Worm (Caenorhabditis elegans): Measurements from ENCODE around the gene srh-275.

Gene srh-275

ce11 chrV:7321915-7322314 is 30.9 kb upstream of the srh-275 start, which contains the start of gene F10G2.10:
Gene F10G2.10, plus strand, starts transcription at chrV:7322215.
- TF ChIP-seq dmd-4 (tag; optimal IDR thresholded peaks at IDR 0.05): no peak

DNA sequence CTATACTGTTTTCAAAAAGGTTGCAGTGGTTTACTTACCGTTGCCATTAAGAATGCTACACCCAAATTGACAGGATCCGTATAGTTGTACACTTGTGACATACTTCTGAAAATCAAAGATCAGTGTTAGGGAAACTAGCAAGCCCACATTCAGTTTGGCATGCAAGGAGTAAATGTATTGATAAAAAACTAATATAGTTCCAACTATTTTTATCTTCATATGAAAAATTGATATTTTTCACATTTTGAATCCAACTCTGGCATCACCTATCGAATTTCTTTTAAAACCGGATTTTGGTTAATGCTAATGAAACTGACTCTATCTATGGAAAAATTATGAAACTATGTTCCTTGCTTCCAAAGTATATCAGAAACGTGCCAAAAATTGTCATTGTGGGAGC is 27.5 kb upstream of the srh-275 start, which contains the start of gene srx-92:
Gene srx-92, minus strand, starts transcription at position 101 of the 400 bp plus-strand sequence.
- TF ChIP-seq lin-39 (tag; optimal IDR thresholded peaks at IDR 0.05) (no peak), lsy-2 (tag; optimal IDR thresholded peaks at IDR 0.05) (no peak), nhr-11 (tag; optimal IDR thresholded peaks at IDR 0.05) (no peak), unc-62 (GFP tag; optimal IDR thresholded peaks at IDR 0.05) (no peak), ztf-4 (tag; optimal IDR thresholded peaks at IDR 0.05) (no peak), mbf-1 (tag; optimal IDR thresholded peaks at IDR 0.05) (no peak), nhr-77 (tag; optimal IDR thresholded peaks at IDR 0.05) (no peak), skn-1 (tag; optimal IDR thresholded peaks at IDR 0.05) (no peak), crh-2 (tag; optimal IDR thresholded peaks at IDR 0.05) (no peak), F13H6.1 (tag; optimal IDR thresholded peaks at IDR 0.05) (no peak), blmp-1 (tag; optimal IDR thresholded peaks at IDR 0.05; ENCODE audit: insufficient read depth) (no peak), elt-3 (tag; optimal IDR thresholded peaks at IDR 0.05) (no peak), nhr-6 (tag; optimal IDR thresholded peaks at IDR 0.05) (no peak), elt-1 (tag; optimal IDR thresholded peaks at IDR 0.05) (no peak), ama-1 (optimal IDR thresholded peaks at IDR 0.05) (no peak), mdl-1 (tag; optimal IDR thresholded peaks at IDR 0.05) (no peak), C34F6.9 (tag; optimal IDR thresholded peaks at IDR 0.05) (no peak), nhr-10 (tag; optimal IDR thresholded peaks at IDR 0.05) (no peak), nhr-237 (tag; optimal IDR thresholded peaks at IDR 0.05) (no peak)

DNA sequence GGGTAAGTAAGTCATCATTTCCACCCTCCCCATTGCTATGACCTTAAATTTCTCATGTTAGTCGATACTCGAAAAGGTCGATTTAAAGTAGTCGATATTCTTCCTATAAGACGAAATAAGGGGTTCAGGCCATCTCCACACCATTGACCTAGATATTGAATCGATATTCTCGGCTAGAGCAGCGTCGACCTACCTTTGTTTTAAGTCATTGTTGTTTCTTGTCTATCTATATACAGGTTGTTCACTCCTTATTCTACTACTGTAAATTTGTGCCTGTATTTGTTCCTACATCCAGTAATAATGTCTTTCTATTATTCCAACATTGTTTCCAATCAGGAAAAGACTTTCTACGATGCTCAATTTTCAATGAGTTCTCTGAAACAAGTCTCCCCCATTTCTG is 25.9 kb upstream of the srh-275 start, which contains the start of gene F10G2.4:
Gene F10G2.4, plus strand, starts transcription at position 301 of the 400 bp plus-strand sequence.
- TF ChIP-seq elt-1 (tag; optimal IDR thresholded peaks at IDR 0.05) (no peak), Y55F3AM.14 (GFP tag; optimal IDR thresholded peaks at IDR 0.05) (no peak), nhr-237 (tag; optimal IDR thresholded peaks at IDR 0.05) (no peak), R02D3.7 (tag; optimal IDR thresholded peaks at IDR 0.05) (no peak), mbf-1 (tag; optimal IDR thresholded peaks at IDR 0.05) (no peak), egl-27 (tag; optimal IDR thresholded peaks at IDR 0.05) (no peak), mab-5 (tag; optimal IDR thresholded peaks at IDR 0.05) (no peak), nhr-11 (tag; optimal IDR thresholded peaks at IDR 0.05) (no peak), peb-1 (tag; optimal IDR thresholded peaks at IDR 0.05) (no peak), nhr-12 (tag; optimal IDR thresholded peaks at IDR 0.05) (no peak)

DNA sequence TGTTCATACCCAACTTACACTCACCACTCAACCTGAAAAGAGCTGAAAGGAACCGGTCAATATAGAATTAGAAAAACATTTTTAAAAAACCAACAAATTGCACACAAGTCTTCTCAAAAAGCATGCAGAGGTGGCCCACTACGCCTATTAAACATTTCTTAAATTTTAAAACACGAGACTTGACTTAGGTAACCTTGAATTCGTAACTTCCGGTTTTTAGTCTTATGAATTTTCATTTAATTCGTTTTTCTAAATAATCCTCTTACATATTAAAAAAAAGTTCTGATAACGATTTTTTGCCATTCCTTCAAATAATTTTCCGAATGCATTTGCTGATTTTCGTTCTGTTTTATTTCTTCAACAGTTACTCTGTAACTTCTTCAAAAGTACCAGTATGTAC is 24.7 kb upstream of the srh-275 start, which contains the start of gene clec-7:
Gene clec-7, plus strand, starts transcription at position 301 of the 400 bp plus-strand sequence.
- TF ChIP-seq nhr-6 (tag; optimal IDR thresholded peaks at IDR 0.05) (no peak), C34F6.9 (tag; optimal IDR thresholded peaks at IDR 0.05) (no peak), sma-3 (GFP tag; optimal IDR thresholded peaks at IDR 0.05) (no peak), gmeb-1 (tag; optimal IDR thresholded peaks at IDR 0.05) (no peak), nhr-11 (tag; optimal IDR thresholded peaks at IDR 0.05) (no peak), ceh-16 (tag; optimal IDR thresholded peaks at IDR 0.05) (no peak)

DNA sequence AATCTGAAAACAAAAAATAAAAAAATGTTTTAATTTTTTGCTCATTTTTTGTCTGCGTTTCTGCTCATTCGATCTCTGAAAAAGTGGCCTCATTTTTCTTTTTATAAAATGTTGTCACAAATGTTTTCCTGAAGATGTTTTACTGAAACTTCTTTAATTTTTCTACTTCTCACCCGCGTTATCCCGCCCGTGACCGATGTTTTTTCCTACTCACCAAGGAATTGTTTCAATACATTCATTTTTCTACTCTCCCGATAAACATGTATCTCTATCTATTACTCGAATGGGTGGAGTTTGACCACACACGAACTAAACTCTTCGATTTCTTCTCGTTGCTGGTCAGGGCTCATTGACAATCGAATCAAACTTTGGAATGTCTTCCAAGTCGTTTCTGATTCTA is 21.9 kb upstream of the srh-275 start, which contains the start of gene F10G2.2:
Gene F10G2.2, plus strand, starts transcription at position 301 of the 400 bp plus-strand sequence.
- no peak for TF ChIP-seq nhr-11 (tag; optimal IDR thresholded peaks at IDR 0.05)
- TF ChIP-seq zag-1 (tag; optimal IDR thresholded peaks at IDR 0.05): no peak
- no peak for TF ChIP-seq ztf-11 (tag; optimal IDR thresholded peaks at IDR 0.05)
- no peak for TF ChIP-seq lin-39 (tag; optimal IDR thresholded peaks at IDR 0.05)
- no peak for TF ChIP-seq ceh-82 (tag; optimal IDR thresholded peaks at IDR 0.05)
- TF ChIP-seq nhr-25 (tag; optimal IDR thresholded peaks at IDR 0.05): no peak
- TF ChIP-seq dmd-4 (tag; optimal IDR thresholded peaks at IDR 0.05): no peak
- TF ChIP-seq crh-2 (tag; optimal IDR thresholded peaks at IDR 0.05): no peak
- TF ChIP-seq mdl-1 (tag; optimal IDR thresholded peaks at IDR 0.05): no peak
- no peak for TF ChIP-seq mab-5 (tag; optimal IDR thresholded peaks at IDR 0.05)
- TF ChIP-seq ZK546.5 (tag; optimal IDR thresholded peaks at IDR 0.05): no peak
- no peak for TF ChIP-seq skn-1 (tag; optimal IDR thresholded peaks at IDR 0.05)
- no peak for TF ChIP-seq unc-55 (GFP tag; optimal IDR thresholded peaks at IDR 0.05)
- no peak for TF ChIP-seq F13H6.1 (tag; optimal IDR thresholded peaks at IDR 0.05)
- TF ChIP-seq aly-2 (tag; optimal IDR thresholded peaks at IDR 0.05): no peak
- no peak for TF ChIP-seq lsy-2 (tag; optimal IDR thresholded peaks at IDR 0.05)
- no peak for TF ChIP-seq unc-62 (GFP tag; optimal IDR thresholded peaks at IDR 0.05)
- TF ChIP-seq gmeb-1 (tag; optimal IDR thresholded peaks at IDR 0.05): no peak
- TF ChIP-seq nhr-23 (tag; optimal IDR thresholded peaks at IDR 0.05): no peak

All from whole organism, L2 larva.